Fruit fly (Drosophila melanogaster) whole organism, embryonic: ENCODE measurements around the gene CG4009.
"Not testable (repeated sequence)": the region's sequence is repeated elsewhere in the genome, so short reads cannot be mapped to it uniquely, and the experiment has no call there.

Source experiments
- fru ChIP-seq: fragments of >200 bp; optimal IDR thresholded peaks from 2 replicates; lab custom pipeline; 2017
- jumu ChIP-seq: fragments of 200-800 bp; sonication (Bioruptor generic); optimal IDR thresholded peaks from 3 replicates; lab custom pipeline; 2016; ENCODE audit warnings: missing biosample characterization, missing genetic modification characterization
- run ChIP-seq: fragments of 200-800 bp; sonication (Bioruptor generic); optimal IDR thresholded peaks from 3 replicates; lab custom pipeline; 2018; ENCODE audit warnings: missing biosample characterization, mild to moderate bottlenecking, missing genetic modification characterization

dm6 chr3R:16988514-16988913 is 47.3 kb downstream of the CG4009 start, which contains the start of gene MESK4:
- not testable (repeated sequence) for TF ChIP-seq fru (lab: Kevin White, UChicago); jumu (GFP tag; lab: Kevin White, UChicago); run
